Fruit fly (Drosophila melanogaster) Kc167 (cell line): ENCODE measurements around the gene CG18622.

ENCODE experiments used
- h ChIP-seq: fragments of >200 bp; optimal IDR thresholded peaks from 3 replicates; lab custom pipeline; 2018; ENCODE audit warnings: missing external identifiers
- insv ChIP-seq: fragments of >200 bp; optimal IDR thresholded peaks from 3 replicates; lab custom pipeline; 2018; ENCODE audit warnings: missing external identifiers
- psq ChIP-seq: fragments of >200 bp; optimal IDR thresholded peaks from 2 replicates; lab custom pipeline; 2017; ENCODE audit warnings: missing external identifiers

dm6 chr3R:16983001-16983400, 4.5 kb downstream of the CG18622 start:
- TF ChIP-seq h (lab: Kevin White, UChicago) (no peak), psq (lab: Kevin White, UChicago) (no peak), insv (lab: Kevin White, UChicago) (no peak)
